Fruit fly (Drosophila melanogaster) whole organism, embryonic: ENCODE measurements around the gene Cyp6d4.

Experiments
- Abd-B ChIP-seq: fragments of 200-800 bp; sonication (Bioruptor generic); optimal IDR thresholded peaks from 2 replicates; lab custom pipeline; 2018; ENCODE audit warnings: missing biosample characterization, mild to moderate bottlenecking, missing genetic modification characterization, moderate library complexity
- CG10274 ChIP-seq: fragments of 200-800 bp; sonication (Bioruptor generic); optimal IDR thresholded peaks from 3 replicates; lab custom pipeline; 2017; ENCODE audit warnings: missing biosample characterization, mild to moderate bottlenecking, missing genetic modification characterization
- CG10654 ChIP-seq: fragments of 200-800 bp; sonication (Bioruptor generic); optimal IDR thresholded peaks from 2 replicates; lab custom pipeline; 2016; ENCODE audit warnings: missing biosample characterization, missing genetic modification characterization
- CG11093 ChIP-seq: fragments of 200-800 bp; sonication (Bioruptor generic); IDR thresholded peaks from 3 replicates; pipeline ENCODE4 v1.3.6; 2022; ENCODE audit warnings: missing biosample characterization, missing genetic modification characterization
- CG11723 ChIP-seq: fragments of 200-800 bp; sonication (Bioruptor generic); optimal IDR thresholded peaks from 2 replicates; lab custom pipeline; 2017; ENCODE audit warnings: missing biosample characterization, mild to moderate bottlenecking, missing genetic modification characterization
- CG12219 ChIP-seq: fragments of 200-800 bp; sonication (Bioruptor generic); optimal IDR thresholded peaks from 3 replicates; lab custom pipeline; 2018; ENCODE audit warnings: missing biosample characterization, mild to moderate bottlenecking, missing genetic modification characterization
- CG13424 ChIP-seq: fragments of 200-800 bp; sonication (Bioruptor generic); optimal IDR thresholded peaks from 2 replicates; lab custom pipeline; 2019; ENCODE audit warnings: missing biosample characterization, mild to moderate bottlenecking, missing genetic modification characterization, moderate library complexity
- CG14050 ChIP-seq: fragments of 200-800 bp; sonication (Bioruptor generic); IDR thresholded peaks from 3 replicates; pipeline ENCODE4 v1.3.6; 2022; ENCODE audit warnings: missing biosample characterization, missing genetic modification characterization
- CG15011 ChIP-seq: fragments of 200-800 bp; sonication (Bioruptor generic); optimal IDR thresholded peaks from 3 replicates; lab custom pipeline; 2018; ENCODE audit warnings: missing biosample characterization, mild to moderate bottlenecking, missing genetic modification characterization
- CG15073 ChIP-seq: fragments of 200-800 bp; sonication (Bioruptor generic); optimal IDR thresholded peaks from 2 replicates; lab custom pipeline; 2016; ENCODE audit warnings: missing biosample characterization, missing genetic modification characterization
- CG1602 ChIP-seq: fragments of 200-800 bp; sonication (Bioruptor generic); optimal IDR thresholded peaks from 3 replicates; lab custom pipeline; 2016; ENCODE audit warnings: missing biosample characterization, missing genetic modification characterization
- CG17568 ChIP-seq: fragments of 200-800 bp; sonication (Bioruptor generic); optimal IDR thresholded peaks from 2 replicates; lab custom pipeline; 2018; ENCODE audit warnings: missing biosample characterization, mild to moderate bottlenecking, missing genetic modification characterization, moderate library complexity
- CG17829 ChIP-seq: fragments of 200-800 bp; optimal IDR thresholded peaks from 2 replicates; lab custom pipeline; 2019; ENCODE audit warnings: missing biosample characterization, mild to moderate bottlenecking, missing genetic modification characterization, moderate library complexity
- CG1792 ChIP-seq: fragments of 200-800 bp; sonication (Bioruptor generic); optimal IDR thresholded peaks from 2 replicates; lab custom pipeline; 2016; ENCODE audit warnings: missing biosample characterization, missing genetic modification characterization
- CG1832 ChIP-seq: fragments of 200-800 bp; sonication (Bioruptor generic); optimal IDR thresholded peaks from 2 replicates; lab custom pipeline; 2017; ENCODE audit warnings: missing biosample characterization, mild to moderate bottlenecking, missing genetic modification characterization, inconsistent platforms
- CG2116 ChIP-seq: fragments of 200-800 bp; sonication (Bioruptor generic); optimal IDR thresholded peaks from 3 replicates; lab custom pipeline; 2018; ENCODE audit warnings: missing biosample characterization, mild to moderate bottlenecking, missing genetic modification characterization
- CG2120 ChIP-seq: fragments of 200-800 bp; sonication (Bioruptor generic); optimal IDR thresholded peaks from 3 replicates; lab custom pipeline; 2016; ENCODE audit warnings: missing biosample characterization, missing genetic modification characterization
- CG2202 ChIP-seq: fragments of 200-800 bp; sonication (Bioruptor generic); optimal IDR thresholded peaks from 2 replicates; lab custom pipeline; 2018; ENCODE audit warnings: missing biosample characterization, mild to moderate bottlenecking, missing genetic modification characterization
- CG2678 ChIP-seq: fragments of 200-800 bp; sonication (Bioruptor generic); optimal IDR thresholded peaks from 3 replicates; lab custom pipeline; 2019; ENCODE audit warnings: missing biosample characterization, mild to moderate bottlenecking, missing genetic modification characterization, moderate library complexity
- CG3163 ChIP-seq: fragments of 200-800 bp; sonication (Bioruptor generic); optimal IDR thresholded peaks from 3 replicates; lab custom pipeline; 2016; ENCODE audit warnings: missing biosample characterization, missing genetic modification characterization
- CG5953 ChIP-seq: fragments of 200-800 bp; sonication (Bioruptor generic); IDR thresholded peaks from 2 replicates; pipeline ENCODE4 v1.3.6; 2022; ENCODE audit warnings: missing biosample characterization, missing genetic modification characterization
- CG7928 ChIP-seq: fragments of 200-800 bp; sonication (Bioruptor generic); optimal IDR thresholded peaks from 2 replicates; lab custom pipeline; 2017; ENCODE audit warnings: missing biosample characterization, mild to moderate bottlenecking, missing genetic modification characterization
- CG7963 ChIP-seq: fragments of 200-800 bp; sonication (Bioruptor generic); IDR thresholded peaks from 3 replicates; pipeline ENCODE4 v1.3.6; 2022; ENCODE audit warnings: missing biosample characterization, missing genetic modification characterization; ENCODE audit not compliant: partially characterized antibody
- CG9609 ChIP-seq: fragments of 200-800 bp; sonication (Bioruptor generic); optimal IDR thresholded peaks from 3 replicates; lab custom pipeline; 2016; ENCODE audit warnings: missing biosample characterization, missing genetic modification characterization
- Doc2 ChIP-seq: fragments of 200-800 bp; sonication (Bioruptor generic); IDR thresholded peaks from 2 replicates; pipeline ENCODE4 v1.3.6; 2022; ENCODE audit warnings: missing biosample characterization, missing genetic modification characterization
- Doc3 ChIP-seq: fragments of 200-800 bp; sonication (Bioruptor generic); IDR thresholded peaks from 3 replicates; pipeline ENCODE4 v1.3.6; 2022; ENCODE audit warnings: missing biosample characterization, missing genetic modification characterization; ENCODE audit not compliant: partially characterized antibody
- Dref ChIP-seq: fragments of 200-800 bp; sonication (Bioruptor generic); IDR thresholded peaks from 2 replicates; pipeline ENCODE4 v1.3.6; 2022; ENCODE audit warnings: missing biosample characterization, missing genetic modification characterization
- ERR ChIP-seq: fragments of 200-800 bp; sonication (Bioruptor generic); optimal IDR thresholded peaks from 2 replicates; lab custom pipeline; 2016; ENCODE audit warnings: missing biosample characterization, missing genetic modification characterization
- Hr3 ChIP-seq: fragments of 200-800 bp; sonication (Bioruptor generic); optimal IDR thresholded peaks from 3 replicates; lab custom pipeline; 2016; ENCODE audit warnings: missing biosample characterization, missing genetic modification characterization
- Lpt ChIP-seq: fragments of >200 bp; optimal IDR thresholded peaks from 2 replicates; lab custom pipeline; 2018; ENCODE audit warnings: missing biosample characterization, missing genetic modification characterization
- Nf-YC ChIP-seq: fragments of 200-800 bp; optimal IDR thresholded peaks from 3 replicates; lab custom pipeline; 2019; ENCODE audit warnings: missing biosample characterization, mild to moderate bottlenecking, missing genetic modification characterization, moderate library complexity
- Ravus ChIP-seq: fragments of 200-800 bp; sonication (Bioruptor generic); IDR thresholded peaks from 2 replicates; pipeline ENCODE4 v1.3.6; 2022; ENCODE audit warnings: missing biosample characterization, missing genetic modification characterization
- Taf1 ChIP-seq: fragments of 200-800 bp; sonication (Bioruptor generic); IDR thresholded peaks from 2 replicates; pipeline ENCODE4 v1.3.6; 2022; ENCODE audit warnings: missing biosample characterization, missing genetic modification characterization
- ac ChIP-seq: fragments of 200-800 bp; sonication (Bioruptor generic); optimal IDR thresholded peaks from 3 replicates; lab custom pipeline; 2017; ENCODE audit warnings: missing biosample characterization, mild to moderate bottlenecking, missing genetic modification characterization
- cad ChIP-seq: fragments of >200 bp; optimal IDR thresholded peaks from 2 replicates; lab custom pipeline; 2017; ENCODE audit warnings: missing biosample characterization, missing genetic modification characterization
- cas ChIP-seq: fragments of 200-800 bp; sonication (Bioruptor generic); IDR thresholded peaks from 2 replicates; pipeline ENCODE4 v1.3.6; 2022; ENCODE audit warnings: missing biosample characterization, missing genetic modification characterization
- cg ChIP-seq: fragments of 200-800 bp; sonication (Bioruptor generic); optimal IDR thresholded peaks from 3 replicates; lab custom pipeline; 2019; ENCODE audit warnings: missing biosample characterization, mild to moderate bottlenecking, missing genetic modification characterization, moderate library complexity
- chn ChIP-seq: fragments of 200-800 bp; sonication (Bioruptor generic); optimal IDR thresholded peaks from 2 replicates; lab custom pipeline; 2016; ENCODE audit warnings: missing biosample characterization, missing genetic modification characterization
- exex ChIP-seq: fragments of 200-800 bp; sonication (Bioruptor generic); optimal IDR thresholded peaks from 4 replicates; lab custom pipeline; 2018; ENCODE audit warnings: missing biosample characterization, mild to moderate bottlenecking, missing genetic modification characterization, moderate library complexity
- fru ChIP-seq: fragments of >200 bp; optimal IDR thresholded peaks from 2 replicates; lab custom pipeline; 2017
- grau ChIP-seq: fragments of 200-800 bp; optimal IDR thresholded peaks from 3 replicates; lab custom pipeline; 2019; ENCODE audit warnings: missing biosample characterization, mild to moderate bottlenecking, missing genetic modification characterization, moderate library complexity
- gsb ChIP-seq: fragments of 200-800 bp; sonication (Bioruptor generic); IDR thresholded peaks from 2 replicates; pipeline ENCODE4 v1.3.6; 2022; ENCODE audit warnings: missing biosample characterization, missing genetic modification characterization
- hb ChIP-seq: fragments of 200-800 bp; sonication (Bioruptor generic); IDR thresholded peaks from 3 replicates; pipeline ENCODE4 v1.3.6; 2022; ENCODE audit warnings: missing biosample characterization, missing genetic modification characterization; ENCODE audit not compliant: partially characterized antibody
- her ChIP-seq: fragments of 200-800 bp; sonication (Bioruptor generic); optimal IDR thresholded peaks from 2 replicates; lab custom pipeline; 2016; ENCODE audit warnings: missing biosample characterization, missing genetic modification characterization
- lilli ChIP-seq: fragments of 200-800 bp; sonication (Bioruptor generic); optimal IDR thresholded peaks from 3 replicates; lab custom pipeline; 2016; ENCODE audit warnings: missing biosample characterization, missing genetic modification characterization
- mld ChIP-seq: fragments of 200-800 bp; sonication (Bioruptor generic); IDR thresholded peaks from 3 replicates; pipeline ENCODE4 v1.3.6; 2022; ENCODE audit warnings: missing biosample characterization, missing genetic modification characterization; ENCODE audit not compliant: partially characterized antibody
- nmo ChIP-seq: fragments of 200-800 bp; sonication (Bioruptor generic); optimal IDR thresholded peaks from 2 replicates; lab custom pipeline; 2018; ENCODE audit warnings: missing biosample characterization, mild to moderate bottlenecking, missing genetic modification characterization, moderate library complexity
- oc ChIP-seq: fragments of 200-800 bp; sonication (Bioruptor generic); optimal IDR thresholded peaks from 2 replicates; lab custom pipeline; 2018; ENCODE audit warnings: missing biosample characterization, mild to moderate bottlenecking, missing genetic modification characterization, moderate library complexity
- otp ChIP-seq: fragments of 200-800 bp; sonication (Bioruptor generic); IDR thresholded peaks from 3 replicates; pipeline ENCODE4, ENCODE4 v1.3.6; 2022; ENCODE audit warnings: missing biosample characterization, missing genetic modification characterization
- peb ChIP-seq: fragments of 200-800 bp; sonication (Bioruptor generic); IDR thresholded peaks from 2 replicates; pipeline ENCODE4 v1.3.6; 2022; ENCODE audit warnings: missing biosample characterization, missing genetic modification characterization
- row ChIP-seq: fragments of 200-800 bp; sonication (Bioruptor generic); IDR thresholded peaks from 3 replicates; pipeline ENCODE4 v1.3.6; 2022; ENCODE audit warnings: missing biosample characterization, missing genetic modification characterization
- wdn ChIP-seq: fragments of 200-800 bp; sonication (Bioruptor generic); IDR thresholded peaks from 2 replicates; pipeline ENCODE4 v1.3.6; 2022; ENCODE audit warnings: missing biosample characterization, missing genetic modification characterization

Gene Cyp6d4

DNA sequence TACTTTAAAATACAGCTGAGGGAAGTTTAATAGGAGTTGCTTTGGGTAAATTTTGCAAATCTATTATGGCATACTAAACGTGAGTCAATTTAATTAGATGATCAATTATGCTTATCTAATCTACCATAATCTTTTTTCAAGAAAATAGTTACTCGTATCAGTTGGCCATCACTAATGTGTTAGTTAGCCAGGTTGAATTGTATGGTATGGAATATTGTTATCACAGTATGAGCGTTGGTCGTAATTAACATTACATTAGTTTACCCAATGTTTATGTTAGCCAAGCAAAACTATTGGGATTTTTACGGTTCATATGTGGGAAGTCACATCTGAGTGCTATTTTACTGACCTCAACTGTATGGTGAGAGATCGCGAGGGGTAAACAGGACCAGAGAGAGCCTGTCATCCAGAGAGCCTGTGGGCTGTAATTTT lies 24.6 kb upstream of the Cyp6d4 start (continued):
- TF ChIP-seq fru (lab: Kevin White, UChicago) (no peak), Taf1 (GFP tag; lab: Robert Waterston, UW) (0 out of 2 replicates have a peak, but pooled peaks have one; percentile 12), Doc2 (GFP tag; lab: Robert Waterston, UW) (no peak), CG5953 (GFP tag; lab: Robert Waterston, UW) (no peak), peb (GFP tag; lab: Robert Waterston, UW) (peak; percentile 22; the same call in 1 of the 2 replicates), ac (peak; percentile 92), CG2120 (peak; percentile 61), CG2678 (peak; percentile 79), chn (GFP tag; lab: Kevin White, UChicago) (peak; percentile 84), CG15011 (GFP tag; lab: Kevin White, UChicago) (peak; percentile 31), CG1602 (GFP tag; lab: Kevin White, UChicago) (peak; percentile 74), CG13424 (tag; lab: Kevin White, UChicago) (peak; percentile 64), row (peak; percentile 83), Nf-YC (tag; lab: Kevin White, UChicago) (no peak), CG12219 (GFP tag; lab: Kevin White, UChicago) (peak; percentile 66), CG11093 (GFP tag; lab: Robert Waterston, UW) (0 out of 3 replicates have a peak, but pooled peaks have one; percentile 50), cad (GFP tag; lab: Kevin White, UChicago) (no peak), otp (0 out of 3 replicates have a peak, but pooled peaks have one; percentile 32), CG17829 (tag; lab: Kevin White, UChicago) (peak; percentile 90), wdn (GFP tag; lab: Robert Waterston, UW) (no peak), CG14050 (GFP tag; lab: Robert Waterston, UW) (no peak), Lpt (GFP tag; lab: Kevin White, UChicago) (no peak), mld (GFP tag; lab: Robert Waterston, UW) (no peak), Doc3 (GFP tag; lab: Robert Waterston, UW) (no peak), hb (GFP tag; lab: Robert Waterston, UW) (no peak), exex (peak; percentile 94), CG10274 (GFP tag; lab: Kevin White, UChicago) (peak; percentile 22), gsb (GFP tag; lab: Robert Waterston, UW) (no peak), CG11723 (peak; percentile 5), Abd-B (GFP tag; lab: Kevin White, UChicago) (peak; percentile 60), CG2116 (peak; percentile 42), CG10654 (peak; percentile 53), CG1792 (GFP tag; lab: Kevin White, UChicago) (no peak), CG7963 (GFP tag; lab: Robert Waterston, UW) (no peak), CG9609 (GFP tag; lab: Kevin White, UChicago) (peak; percentile 65), CG7928 (no peak), ERR (GFP tag; lab: Kevin White, UChicago) (peak; percentile 20), nmo (GFP tag; lab: Kevin White, UChicago) (peak; percentile 84), oc (tag; lab: Kevin White, UChicago) (peak; percentile 5), cas (GFP tag; lab: Robert Waterston, UW) (no peak), cg (GFP tag; lab: Kevin White, UChicago) (no peak), Hr3 (GFP tag; lab: Kevin White, UChicago) (peak; percentile 76), CG15073 (peak; percentile 11), Ravus (GFP tag; lab: Robert Waterston, UW) (no peak), lilli (GFP tag; lab: Kevin White, UChicago) (peak; percentile 73), CG3163 (GFP tag; lab: Kevin White, UChicago) (peak; percentile 55), CG2202 (tag; lab: Kevin White, UChicago) (peak; percentile 81), CG17568 (GFP tag; lab: Kevin White, UChicago) (no peak), grau (peak; percentile 77), CG1832 (no peak), Dref (GFP tag; lab: Robert Waterston, UW) (no peak), her (GFP tag; lab: Kevin White, UChicago) (peak; percentile 41)
